Fruit fly (Drosophila melanogaster) whole organism, embryonic: ENCODE measurements around the gene Prx1.

Source experiments
- CG12104 ChIP-seq: fragments of 200-800 bp; sonication (Bioruptor generic); optimal IDR thresholded peaks from 3 replicates; lab custom pipeline; 2016; ENCODE audit warnings: missing biosample characterization, missing genetic modification characterization
- CG13424 ChIP-seq: fragments of 200-800 bp; sonication (Bioruptor generic); optimal IDR thresholded peaks from 2 replicates; lab custom pipeline; 2019; ENCODE audit warnings: missing biosample characterization, mild to moderate bottlenecking, missing genetic modification characterization, moderate library complexity
- CG1602 ChIP-seq: fragments of 200-800 bp; sonication (Bioruptor generic); optimal IDR thresholded peaks from 3 replicates; lab custom pipeline; 2016; ENCODE audit warnings: missing biosample characterization, missing genetic modification characterization
- CG6689 ChIP-seq: fragments of 200-800 bp; sonication (Bioruptor generic); IDR thresholded peaks from 2 replicates; pipeline ENCODE4 v1.3.6; 2022; ENCODE audit warnings: missing biosample characterization, missing genetic modification characterization
- cas ChIP-seq: fragments of 200-800 bp; sonication (Bioruptor generic); IDR thresholded peaks from 2 replicates; pipeline ENCODE4 v1.3.6; 2022; ENCODE audit warnings: missing biosample characterization, missing genetic modification characterization
- rib ChIP-seq: fragments of 200-800 bp; sonication (Bioruptor generic); IDR thresholded peaks from 2 replicates; pipeline ENCODE4 v1.3.6; 2022; ENCODE audit warnings: missing biosample characterization, missing genetic modification characterization

- TF ChIP-seq cas (GFP tag; lab: Robert Waterston, UW): no peak
- TF ChIP-seq rib: no peak
- TF ChIP-seq CG6689: no peak
- no peak for TF ChIP-seq CG1602 (GFP tag; lab: Kevin White, UChicago)
- TF ChIP-seq CG13424: no peak
- TF ChIP-seq CG12104 (GFP tag; lab: Kevin White, UChicago): no peak
Observed at dm6 chr3L:15243484-15243883, 35.8 kb downstream of the Prx1 start.
